Fruit fly (Drosophila melanogaster): Measurements from ENCODE around the gene CG3436.

Gene CG3436

dm6 chr2L:109098-109799 lies 46.6 kb upstream of the CG3436 start (continued):
- peak; percentile 21 for TF ChIP-seq pros (GFP tag; optimal IDR thresholded peaks at IDR 0.05)
- no peak for TF ChIP-seq CTCF (GFP tag; optimal IDR thresholded peaks at IDR 0.05)
- no peak for TF ChIP-seq unpg (GFP tag; optimal IDR thresholded peaks at IDR 0.05)
- TF ChIP-seq so (GFP tag; IDR thresholded peaks at IDR 0.05): no peak
- no peak for TF ChIP-seq CG9817 (tag; optimal IDR thresholded peaks at IDR 0.05)
- TF ChIP-seq CG11696 (GFP tag; IDR thresholded peaks at IDR 0.05): no peak
- no peak for TF ChIP-seq H2.0 (GFP tag; IDR thresholded peaks at IDR 0.05)
- TF ChIP-seq ab (GFP tag; optimal IDR thresholded peaks at IDR 0.05): no peak
- TF ChIP-seq CG43689 (GFP tag; IDR thresholded peaks at IDR 0.05): no peak
- TF ChIP-seq fru (optimal IDR thresholded peaks at IDR 0.05): no peak
- no peak for TF ChIP-seq Atf-2 (GFP tag; optimal IDR thresholded peaks at IDR 0.05)

dm6 chr2L:110046-110445 lies 45.8 kb upstream of the CG3436 start:
- no peak for TF ChIP-seq Rfx (GFP tag; IDR thresholded peaks at IDR 0.05)
- TF ChIP-seq CG9215 (GFP tag; IDR thresholded peaks at IDR 0.05): no peak
- TF ChIP-seq org-1 (GFP tag; optimal IDR thresholded peaks at IDR 0.05): no peak
- no peak for TF ChIP-seq tll (GFP tag; optimal IDR thresholded peaks at IDR 0.05)
- no peak for TF ChIP-seq CG8944 (GFP tag; optimal IDR thresholded peaks at IDR 0.05)
- no peak for TF ChIP-seq Drgx (GFP tag; IDR thresholded peaks at IDR 0.05)
- TF ChIP-seq Awh (GFP tag; IDR thresholded peaks at IDR 0.05): no peak
- no peak for TF ChIP-seq ase (GFP tag; IDR thresholded peaks at IDR 0.05)
- TF ChIP-seq CG5180 (GFP tag; optimal IDR thresholded peaks at IDR 0.05): no peak
- no peak for TF ChIP-seq Abd-B (GFP tag; optimal IDR thresholded peaks at IDR 0.05)
- TF ChIP-seq tup (GFP tag; optimal IDR thresholded peaks at IDR 0.05): no peak
- TF ChIP-seq Oaz (GFP tag; IDR thresholded peaks at IDR 0.05): no peak
- no peak for TF ChIP-seq CG10654 (GFP tag; optimal IDR thresholded peaks at IDR 0.05)
- TF ChIP-seq Opbp (GFP tag; IDR thresholded peaks at IDR 0.05; ENCODE audit: partially characterized antibody): no peak
- TF ChIP-seq klu (GFP tag; IDR thresholded peaks at IDR 0.05): no peak
- no peak for TF ChIP-seq CG3838 (GFP tag; optimal IDR thresholded peaks at IDR 0.05)
- no peak for TF ChIP-seq CG11247 (GFP tag; IDR thresholded peaks at IDR 0.05)
- no peak for TF ChIP-seq CG3281 (GFP tag; optimal IDR thresholded peaks at IDR 0.05)
- TF ChIP-seq exex (tag; optimal IDR thresholded peaks at IDR 0.05): no peak
- no peak for TF ChIP-seq CG10267 (tag; optimal IDR thresholded peaks at IDR 0.05)

- TF ChIP-seq Nf-YC (tag; optimal IDR thresholded peaks at IDR 0.05) (no peak), NK7.1 (GFP tag; optimal IDR thresholded peaks at IDR 0.05) (no peak), ATbp (GFP tag; optimal IDR thresholded peaks at IDR 0.05) (no peak), CG10274 (GFP tag; optimal IDR thresholded peaks at IDR 0.05) (no peak), Xbp1 (GFP tag; optimal IDR thresholded peaks at IDR 0.05) (no peak), kah (GFP tag; optimal IDR thresholded peaks at IDR 0.05) (no peak), Dp (GFP tag; optimal IDR thresholded peaks at IDR 0.05) (peak; percentile 60), CG12155 (GFP tag; optimal IDR thresholded peaks at IDR 0.05) (no peak), scrt (GFP tag; optimal IDR thresholded peaks at IDR 0.05) (peak; percentile 73), zen2 (GFP tag; IDR thresholded peaks at IDR 0.05; ENCODE audit: partially characterized antibody) (peak; percentile 46; the same call in 1 of the 3 replicates), Camta (GFP tag; optimal IDR thresholded peaks at IDR 0.05) (no peak), mld (GFP tag; IDR thresholded peaks at IDR 0.05; ENCODE audit: partially characterized antibody) (peak; percentile 69; the same call in 2 of the 3 replicates), Hmr (GFP tag; optimal IDR thresholded peaks at IDR 0.05) (no peak), twi (tag; optimal IDR thresholded peaks at IDR 0.05) (no peak), CG2889 (GFP tag; IDR thresholded peaks at IDR 0.05) (no peak), org-1 (GFP tag; optimal IDR thresholded peaks at IDR 0.05) (no peak), CG17912 (GFP tag; optimal IDR thresholded peaks at IDR 0.05) (no peak), Atf-2 (GFP tag; optimal IDR thresholded peaks at IDR 0.05) (no peak), CG5245 (GFP tag; optimal IDR thresholded peaks at IDR 0.05) (no peak), ato (GFP tag; IDR thresholded peaks at IDR 0.05; ENCODE audit: partially characterized antibody) (0 out of 2 replicates have a peak, but pooled peaks have one; percentile 17), Bteb2 (GFP tag; optimal IDR thresholded peaks at IDR 0.05) (no peak)
These were observed 41.4 kb upstream of the CG3436 start, which contains the start of gene ND-15 for dm6 chr2L:114429-114828. Gene ND-15, plus strand, starts transcription at chr2L:114726.

Measured in whole organism, embryonic.